Worm (Caenorhabditis elegans) whole organism, young adult: ENCODE data around the gene pro-3.

Source experiments
- F23B12.7 ChIP-seq: sonication (generic microtip); optimal IDR thresholded peaks from 2 replicates; lab custom pipeline; 2017; ENCODE audit warnings: missing genetic modification characterization, mild to moderate bottlenecking, missing compliant biosample characterization, antibody characterized with exemption, moderate library complexity; ENCODE audit not compliant: insufficient read depth
- egl-18 ChIP-seq: fragments of 200-800 bp; sonication (Bioruptor generic); IDR thresholded peaks from 2 replicates; pipeline ENCODE4 v1.3.6; 2022; ENCODE audit warnings: missing genetic modification reagents, missing genetic modification characterization, missing compliant biosample characterization
- madf-8 ChIP-seq: fragments of 200-800 bp; sonication (Bioruptor generic); conservative IDR thresholded peaks from 2 replicates; pipeline ENCODE4 v1.3.6; 2022; ENCODE audit warnings: missing genetic modification reagents, missing genetic modification characterization, missing compliant biosample characterization
- nhr-120 ChIP-seq: fragments of 200-800 bp; sonication (Bioruptor generic); IDR thresholded peaks from 2 replicates; pipeline ENCODE4 v1.3.6; 2022; ENCODE audit warnings: missing genetic modification characterization, missing compliant biosample characterization
- pha-4 ChIP-seq: fragments of 150-350 bp; sonication (generic microtip); optimal IDR thresholded peaks from 2 replicates; lab custom pipeline; 2014; ENCODE audit warnings: missing biosample characterization, missing genetic modification reagents, missing genetic modification characterization
- ztf-26 ChIP-seq: sonication (generic microtip); optimal IDR thresholded peaks from 2 replicates; lab custom pipeline; 2017; ENCODE audit warnings: missing genetic modification characterization, missing compliant biosample characterization
- ztf-6 ChIP-seq: fragments of 200-800 bp; sonication (Bioruptor generic); IDR thresholded peaks from 2 replicates; pipeline ENCODE4 v1.3.6; 2022; ENCODE audit warnings: missing genetic modification reagents, missing genetic modification characterization, missing compliant biosample characterization

DNA sequence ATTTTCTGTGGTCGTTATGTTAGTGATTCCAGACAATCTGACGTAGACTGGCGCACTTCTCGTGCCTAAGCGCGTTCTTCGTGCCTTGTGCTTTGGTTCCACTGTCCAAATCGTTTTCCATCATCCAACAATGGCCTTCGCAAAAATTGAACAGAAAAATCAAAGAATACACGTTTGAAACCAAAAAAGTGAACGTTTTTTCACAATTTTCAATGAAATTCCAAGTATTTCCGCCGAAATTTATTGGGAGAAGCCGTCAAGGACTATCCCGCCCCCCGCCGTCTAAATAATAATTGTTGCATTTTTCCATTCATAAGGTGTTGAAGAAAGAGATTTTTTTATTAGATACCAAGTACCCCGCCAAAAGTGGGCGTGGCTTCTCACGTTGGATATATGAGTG, 22.3 kb upstream of the pro-3 start, which contains the start of gene cpg-23:
- TF ChIP-seq madf-8 (GFP tag; lab: Robert Waterston, UW) (no peak), ztf-26 (tag; lab: Kevin White, UChicago) (no peak), F23B12.7 (no peak), pha-4 (tag; lab: Kevin White, UChicago) (no peak), egl-18 (GFP tag; lab: Robert Waterston, UW) (no peak), ztf-6 (GFP tag; lab: Robert Waterston, UW) (no peak), nhr-120 (GFP tag; lab: Robert Waterston, UW) (no peak)
